Fruit fly (Drosophila melanogaster) whole organism, prepupa: Measurements from ENCODE around the gene tty.

Experiments used
- CG10631 ChIP-seq: fragments of 200-800 bp; sonication (Bioruptor generic); optimal IDR thresholded peaks from 2 replicates; lab custom pipeline; 2016; ENCODE audit warnings: missing biosample characterization, missing genetic modification characterization
- CG10669 ChIP-seq: fragments of 200-800 bp; sonication (Bioruptor generic); optimal IDR thresholded peaks from 3 replicates; lab custom pipeline; 2018; ENCODE audit warnings: missing biosample characterization, mild to moderate bottlenecking, missing genetic modification characterization, moderate library complexity
- CG11294 ChIP-seq: fragments of 200-800 bp; sonication (Bioruptor generic); IDR thresholded peaks from 2 replicates; pipeline ENCODE4 v1.3.6; 2022; ENCODE audit warnings: missing biosample characterization, missing genetic modification characterization
- CG11762 ChIP-seq: fragments of 200-800 bp; sonication (Bioruptor generic); optimal IDR thresholded peaks from 3 replicates; lab custom pipeline; 2016; ENCODE audit warnings: missing biosample characterization, missing genetic modification characterization; ENCODE audit not compliant: insufficient read depth
- CG15336 ChIP-seq: fragments of 200-800 bp; sonication (Bioruptor generic); IDR thresholded peaks from 2 replicates; pipeline ENCODE4 v1.3.6; 2022; ENCODE audit warnings: missing biosample characterization, missing genetic modification characterization
- CG1621 ChIP-seq: fragments of 200-800 bp; sonication (Bioruptor generic); optimal IDR thresholded peaks from 3 replicates; lab custom pipeline; 2018; ENCODE audit warnings: missing biosample characterization, mild to moderate bottlenecking, missing genetic modification characterization
- CG16779 ChIP-seq: fragments of 200-800 bp; sonication (Bioruptor generic); optimal IDR thresholded peaks from 3 replicates; lab custom pipeline; 2017; ENCODE audit warnings: missing biosample characterization, mild to moderate bottlenecking, missing genetic modification characterization
- CG3032 ChIP-seq: fragments of 200-800 bp; optimal IDR thresholded peaks from 2 replicates; lab custom pipeline; 2019; ENCODE audit warnings: missing biosample characterization, mild to moderate bottlenecking, missing genetic modification characterization, moderate library complexity
- CG34406 ChIP-seq: fragments of 200-800 bp; sonication (Bioruptor generic); optimal IDR thresholded peaks from 3 replicates; lab custom pipeline; 2016; ENCODE audit warnings: missing biosample characterization, missing genetic modification characterization
- CG3919 ChIP-seq: fragments of 200-800 bp; sonication (Bioruptor generic); optimal IDR thresholded peaks from 3 replicates; lab custom pipeline; 2016; ENCODE audit warnings: missing biosample characterization, missing genetic modification characterization
- CG4318 ChIP-seq: fragments of 200-800 bp; sonication (Bioruptor generic); optimal IDR thresholded peaks from 3 replicates; lab custom pipeline; 2017; ENCODE audit warnings: missing biosample characterization, mild to moderate bottlenecking, missing genetic modification characterization
- CG6163 ChIP-seq: fragments of 200-800 bp; sonication (Bioruptor generic); IDR thresholded peaks from 3 replicates; pipeline ENCODE4 v1.3.6; 2022; ENCODE audit warnings: missing biosample characterization, missing genetic modification characterization
- CG6808 ChIP-seq: fragments of 200-800 bp; sonication (Bioruptor generic); optimal IDR thresholded peaks from 3 replicates; lab custom pipeline; 2017; ENCODE audit warnings: missing biosample characterization, missing genetic modification characterization, mild to moderate bottlenecking, moderate library complexity, missing genetic modification reagents
- CG6854 ChIP-seq: fragments of 200-800 bp; sonication (Bioruptor generic); optimal IDR thresholded peaks from 2 replicates; lab custom pipeline; 2017; ENCODE audit warnings: missing biosample characterization, mild to moderate bottlenecking, missing genetic modification characterization
- CG8119 ChIP-seq: fragments of 200-800 bp; sonication (Bioruptor generic); IDR thresholded peaks from 3 replicates; pipeline ENCODE4 v1.3.6; 2022; ENCODE audit warnings: missing biosample characterization, missing genetic modification characterization
- CG8319 ChIP-seq: fragments of 200-800 bp; sonication (Bioruptor generic); optimal IDR thresholded peaks from 3 replicates; lab custom pipeline; 2016; ENCODE audit warnings: missing biosample characterization, missing genetic modification characterization
- CG8632 ChIP-seq: fragments of 200-800 bp; sonication (Bioruptor generic); optimal IDR thresholded peaks from 3 replicates; lab custom pipeline; 2016; ENCODE audit warnings: missing biosample characterization, missing genetic modification characterization
- Eip78C ChIP-seq: fragments of 200-800 bp; sonication (Bioruptor generic); peaks from one replicate; lab custom pipeline; 2016; ENCODE audit warnings: missing biosample characterization, missing genetic modification characterization
- Eip93F ChIP-seq: fragments of 200-800 bp; sonication (Bioruptor generic); optimal IDR thresholded peaks from 2 replicates; lab custom pipeline; 2016; ENCODE audit warnings: missing biosample characterization, mild to moderate bottlenecking, missing genetic modification characterization
- Ets21C ChIP-seq: fragments of 200-800 bp; sonication (Bioruptor generic); optimal IDR thresholded peaks from 3 replicates; lab custom pipeline; 2016; ENCODE audit warnings: missing biosample characterization, missing genetic modification characterization
- Ets96B ChIP-seq: fragments of 200-800 bp; optimal IDR thresholded peaks from 2 replicates; lab custom pipeline; 2019; ENCODE audit warnings: missing biosample characterization, mild to moderate bottlenecking, missing genetic modification characterization, moderate library complexity
- Gug ChIP-seq: fragments of 200-800 bp; sonication (Bioruptor generic); IDR thresholded peaks from 2 replicates; pipeline ENCODE4 v1.3.6; 2022; ENCODE audit warnings: missing biosample characterization, missing genetic modification characterization
- Hr39 ChIP-seq: fragments of 200-800 bp; sonication (Bioruptor generic); optimal IDR thresholded peaks from 2 replicates; lab custom pipeline; 2016; ENCODE audit warnings: missing biosample characterization, missing genetic modification characterization
- Hr4 ChIP-seq: fragments of 200-800 bp; sonication (Bioruptor generic); optimal IDR thresholded peaks from 3 replicates; lab custom pipeline; 2016; ENCODE audit warnings: missing biosample characterization, missing genetic modification characterization
- Lpt ChIP-seq: fragments of 200-800 bp; sonication (Bioruptor generic); optimal IDR thresholded peaks from 3 replicates; lab custom pipeline; 2016; ENCODE audit warnings: missing biosample characterization, missing genetic modification characterization
- Met ChIP-seq: fragments of 200-800 bp; sonication (Bioruptor generic); optimal IDR thresholded peaks from 3 replicates; lab custom pipeline; 2016; ENCODE audit warnings: missing biosample characterization, missing genetic modification characterization
- OdsH ChIP-seq: fragments of 200-800 bp; sonication (Bioruptor generic); optimal IDR thresholded peaks from 3 replicates; lab custom pipeline; 2016; ENCODE audit warnings: missing biosample characterization, missing genetic modification characterization
- Smox ChIP-seq: fragments of 200-800 bp; sonication (Bioruptor generic); optimal IDR thresholded peaks from 3 replicates; lab custom pipeline; 2016; ENCODE audit warnings: missing biosample characterization, missing genetic modification characterization
- Sox14 ChIP-seq: fragments of 200-800 bp; sonication (Bioruptor generic); optimal IDR thresholded peaks from 3 replicates; lab custom pipeline; 2016; ENCODE audit warnings: missing biosample characterization, missing genetic modification characterization
- Sox15 ChIP-seq: fragments of 200-800 bp; sonication (Bioruptor generic); optimal IDR thresholded peaks from 3 replicates; lab custom pipeline; 2016; ENCODE audit warnings: missing biosample characterization, missing genetic modification characterization
- cyc ChIP-seq: fragments of 200-800 bp; sonication (Bioruptor generic); optimal IDR thresholded peaks from 3 replicates; lab custom pipeline; 2016; ENCODE audit warnings: missing biosample characterization, missing genetic modification characterization
- dsx ChIP-seq: fragments of 200-800 bp; optimal IDR thresholded peaks from 3 replicates; lab custom pipeline; 2019; ENCODE audit warnings: missing biosample characterization, mild to moderate bottlenecking, missing genetic modification characterization, moderate library complexity; ENCODE audit not compliant: poor library complexity, severe bottlenecking
- esn ChIP-seq: fragments of 200-800 bp; sonication (Bioruptor generic); optimal IDR thresholded peaks from 2 replicates; lab custom pipeline; 2016; ENCODE audit warnings: missing biosample characterization, mild to moderate bottlenecking, missing genetic modification characterization, moderate library complexity
- fd85E ChIP-seq: fragments of 200-800 bp; sonication (Bioruptor generic); optimal IDR thresholded peaks from 3 replicates; lab custom pipeline; 2016; ENCODE audit warnings: missing biosample characterization, missing genetic modification characterization
- net ChIP-seq: fragments of 200-800 bp; sonication (Bioruptor generic); optimal IDR thresholded peaks from 3 replicates; lab custom pipeline; 2016; ENCODE audit warnings: missing biosample characterization, missing genetic modification characterization
- pdm3 ChIP-seq: fragments of 200-800 bp; sonication (Bioruptor generic); optimal IDR thresholded peaks from 3 replicates; lab custom pipeline; 2016; ENCODE audit warnings: missing biosample characterization, missing genetic modification characterization
- salr ChIP-seq, 2 experiments: fragments of 200-800 bp; sonication (Bioruptor generic); optimal IDR thresholded peaks; 3 replicates each; lab custom pipeline; 2016 to 2018; ENCODE audit warnings: missing biosample characterization in 2 of 2, missing genetic modification characterization in 2 of 2, mild to moderate bottlenecking in 1 of 2
- topi ChIP-seq: fragments of 200-800 bp; sonication (Bioruptor generic); optimal IDR thresholded peaks from 3 replicates; lab custom pipeline; 2016; ENCODE audit warnings: missing biosample characterization, missing genetic modification characterization
- vri ChIP-seq: fragments of 200-800 bp; sonication (Bioruptor generic); optimal IDR thresholded peaks from 3 replicates; lab custom pipeline; 2016; ENCODE audit warnings: missing biosample characterization, mild to moderate bottlenecking, missing genetic modification characterization

Gene tty

DNA sequence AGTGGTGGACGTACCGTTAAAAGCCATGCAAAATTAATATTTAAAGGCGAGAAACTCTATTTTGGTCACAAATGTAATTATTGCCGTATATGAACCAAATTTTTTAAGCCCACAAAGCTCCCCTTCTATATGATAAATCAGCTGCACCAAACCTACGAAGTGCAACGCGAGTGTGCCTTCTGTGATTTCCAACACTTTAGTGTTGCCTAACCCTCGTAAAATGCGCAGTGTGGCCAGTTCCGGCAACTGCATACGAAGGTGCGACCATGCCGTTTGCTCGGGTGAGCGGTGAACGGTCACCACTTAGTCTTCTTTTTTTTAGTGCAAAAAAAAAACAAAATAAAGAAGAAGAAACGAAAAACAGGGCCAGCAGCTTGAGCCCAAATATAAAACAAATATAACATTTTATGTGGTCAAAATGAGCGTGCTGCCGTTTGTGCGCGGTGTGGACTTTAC is at the start of gene tty, which contains the start of gene fliI (continued):
- TF ChIP-seq vri = peak; percentile 56
- no peak for TF ChIP-seq Eip93F (GFP tag; lab: Kevin White, UChicago)
- TF ChIP-seq fd85E (GFP tag; lab: Kevin White, UChicago) = peak; percentile 63
- peak; percentile 62 for TF ChIP-seq CG8319
- peak; percentile 95 for TF ChIP-seq CG6163 (GFP tag; lab: Robert Waterston, UW)
- TF ChIP-seq Sox15 (GFP tag; lab: Kevin White, UChicago) = peak; percentile 86
- TF ChIP-seq CG10669 (GFP tag; lab: Kevin White, UChicago) = peak; percentile 84
- TF ChIP-seq CG3919 (GFP tag; lab: Kevin White, UChicago) = peak; percentile 90
- TF ChIP-seq, all 60 proteins: peak for 58

DNA sequence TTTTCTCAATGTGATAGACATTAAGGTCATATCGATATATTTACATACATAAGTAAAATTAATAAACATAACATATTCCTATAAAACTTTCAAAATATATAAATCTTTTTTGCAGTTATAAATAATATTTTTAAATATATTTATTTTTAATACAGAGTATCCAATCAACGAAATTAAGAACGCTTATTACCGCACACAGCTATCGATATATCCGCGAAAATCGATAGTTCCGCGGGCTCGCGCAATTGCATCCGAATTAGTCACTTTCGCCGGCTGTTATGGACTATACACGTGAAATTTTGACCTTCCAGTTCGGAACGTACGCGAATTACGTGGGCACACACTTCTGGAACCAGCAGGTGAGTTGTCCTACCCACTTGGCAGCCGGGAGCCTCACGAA is 49.3 kb upstream of the tty start, which contains the start of gene mst:
TSS of gene mst (plus strand) at position 244 of the 400 bp plus-strand sequence.
- peak; percentile 3 for TF ChIP-seq Eip78C (GFP tag; lab: Kevin White, UChicago)
- no peak for TF ChIP-seq CG34406 (GFP tag; lab: Kevin White, UChicago)
- TF ChIP-seq CG4318 (GFP tag; lab: Kevin White, UChicago) = no peak
- no peak for TF ChIP-seq CG11294
- no peak for TF ChIP-seq CG10631 (GFP tag; lab: Kevin White, UChicago)
- TF ChIP-seq Ets96B (tag; lab: Kevin White, UChicago) = no peak
- TF ChIP-seq Sox14 = no peak
- TF ChIP-seq, all 60 proteins: peak for 1

DNA sequence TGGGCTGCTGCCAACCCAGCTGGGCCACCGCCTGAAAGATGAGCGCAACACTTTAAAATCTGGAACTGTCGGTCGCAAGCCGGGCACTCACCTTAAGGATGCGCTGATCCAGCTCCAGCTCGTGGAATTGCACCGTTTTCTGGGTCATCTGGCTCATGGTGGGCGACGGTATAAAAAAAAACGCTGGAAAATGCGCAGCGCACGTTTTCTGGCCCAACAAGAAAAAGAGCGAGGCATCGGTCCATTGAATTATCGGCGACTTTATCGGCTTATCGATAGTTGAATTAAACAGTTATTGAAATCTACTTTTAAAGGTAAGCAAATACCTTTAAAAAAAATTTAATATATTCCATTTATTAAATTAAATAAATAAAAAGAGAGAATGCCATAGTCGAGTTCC is 48.2 kb upstream of the tty start, which contains the start of gene Ddx56:
TSS of gene Ddx56 (minus strand) at position 252 of the 400 bp plus-strand sequence.
- TF ChIP-seq CG8119 (GFP tag; lab: Robert Waterston, UW) (0 out of 3 replicates have a peak, but pooled peaks have one; percentile 13), Hr39 (GFP tag; lab: Kevin White, UChicago) (no peak), Eip78C (GFP tag; lab: Kevin White, UChicago) (no peak), CG1621 (tag; lab: Kevin White, UChicago) (no peak)

DNA sequence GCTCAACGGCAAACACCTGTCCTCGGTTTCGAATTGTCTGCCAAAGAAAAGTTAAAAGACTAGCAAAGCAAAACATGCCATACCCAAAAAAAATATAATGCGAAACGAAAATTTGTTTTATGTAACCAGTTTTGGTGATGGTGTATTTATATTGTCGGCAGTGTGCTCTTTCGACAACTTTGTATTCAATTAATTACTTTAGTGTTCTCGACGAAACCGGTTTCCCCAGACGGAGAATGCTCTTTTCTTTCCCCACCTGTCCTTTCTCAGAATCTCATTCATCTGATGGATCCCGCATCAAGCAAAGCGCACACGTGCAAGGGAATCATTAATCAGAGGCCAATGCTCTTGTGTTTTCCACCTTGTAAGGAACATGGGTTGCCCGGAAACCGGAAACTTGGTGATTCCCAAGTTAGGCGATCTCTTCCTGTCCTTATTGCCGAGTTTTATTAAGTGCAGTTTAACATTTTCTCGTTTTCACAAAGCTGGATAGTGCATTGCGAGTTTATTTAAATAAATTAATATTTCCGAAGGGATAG is 38.9 kb upstream of the tty start:
- TF ChIP-seq pdm3 (GFP tag; lab: Kevin White, UChicago) (no peak), salr (GFP tag; optimal IDR thresholded peaks at IDR 0.05; lab: Kevin White, UChicago) (no peak), CG6854 (GFP tag; lab: Kevin White, UChicago) (peak; percentile 32), Eip78C (GFP tag; lab: Kevin White, UChicago) (peak; percentile 19), esn (GFP tag; lab: Kevin White, UChicago) (no peak), topi (no peak), fd85E (GFP tag; lab: Kevin White, UChicago) (no peak), dsx (GFP tag; lab: Kevin White, UChicago) (peak; percentile 98), Met (GFP tag; lab: Kevin White, UChicago) (peak; percentile 60), CG15336 (GFP tag; lab: Robert Waterston, UW) (no peak)

DNA sequence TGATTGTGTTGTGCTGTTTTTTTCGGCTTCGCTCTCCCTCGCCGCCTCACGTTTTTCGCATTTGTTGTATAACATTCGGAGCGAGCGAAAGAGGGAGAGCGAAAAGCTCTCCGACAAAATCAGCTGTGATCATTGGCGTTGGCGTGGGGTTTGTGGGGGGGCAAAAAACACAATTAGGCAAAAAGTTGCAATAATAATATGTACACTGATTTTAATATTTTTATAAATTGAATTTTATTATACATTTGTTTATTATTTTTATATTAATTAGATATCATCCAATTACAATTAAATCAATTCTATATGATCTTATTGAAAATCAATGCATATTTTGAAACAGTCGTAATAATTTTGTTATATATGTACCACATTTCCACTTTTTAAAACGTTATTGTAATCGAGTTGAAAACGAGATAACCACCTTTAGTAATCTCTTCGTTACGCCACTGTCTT is 36.1 kb upstream of the tty start:
- TF ChIP-seq CG11762 (GFP tag; lab: Kevin White, UChicago) = peak; percentile 16
- TF ChIP-seq CG8632 (GFP tag; lab: Kevin White, UChicago) = peak; percentile 74
- no peak for TF ChIP-seq Gug (GFP tag; lab: Robert Waterston, UW)
- TF ChIP-seq Eip93F (GFP tag; lab: Kevin White, UChicago) = peak; percentile 1
- peak; percentile 35 for TF ChIP-seq dsx (GFP tag; lab: Kevin White, UChicago)
- peak; percentile 36 for TF ChIP-seq CG8319
- peak; percentile 48; the same call in 2 of the 3 replicates for TF ChIP-seq CG6163 (GFP tag; lab: Robert Waterston, UW)
- TF ChIP-seq Hr4 (GFP tag; lab: Kevin White, UChicago) = peak; percentile 30
- TF ChIP-seq CG3919 (GFP tag; lab: Kevin White, UChicago) = peak; percentile 66
- peak; percentile 63 for TF ChIP-seq net (GFP tag; lab: Kevin White, UChicago)
- TF ChIP-seq CG15336 (GFP tag; lab: Robert Waterston, UW) = peak; percentile 76
- TF ChIP-seq CG6808 (GFP tag; lab: Kevin White, UChicago) = peak; percentile 28
- peak; percentile 28 for TF ChIP-seq pdm3 (GFP tag; lab: Kevin White, UChicago)
- peak; percentile 78 for TF ChIP-seq vri
- peak; percentile 37 for TF ChIP-seq CG6854 (GFP tag; lab: Kevin White, UChicago)
- TF ChIP-seq CG4318 (GFP tag; lab: Kevin White, UChicago) = peak; percentile 60
- TF ChIP-seq CG34406 (GFP tag; lab: Kevin White, UChicago) = peak; percentile 63
- TF ChIP-seq CG3032 (tag; lab: Kevin White, UChicago) = peak; percentile 61
- peak; percentile 9 for TF ChIP-seq Smox
- peak; percentile 50 for TF ChIP-seq CG10669 (GFP tag; lab: Kevin White, UChicago)
- TF ChIP-seq esn (GFP tag; lab: Kevin White, UChicago) = peak; percentile 54
- TF ChIP-seq cyc (GFP tag; lab: Kevin White, UChicago) = peak; percentile 11
- peak; percentile 60 for TF ChIP-seq OdsH
- TF ChIP-seq Eip78C (GFP tag; lab: Kevin White, UChicago) = peak; percentile 80
- TF ChIP-seq topi = peak; percentile 17
- peak; percentile 15 for TF ChIP-seq CG16779 (tag; lab: Kevin White, UChicago)
- peak; percentile 65 for TF ChIP-seq Lpt (GFP tag; lab: Kevin White, UChicago)
- TF ChIP-seq Ets21C (GFP tag; lab: Kevin White, UChicago) = no peak
- peak; percentile 41 for TF ChIP-seq Met (GFP tag; lab: Kevin White, UChicago)
- peak in 1 of 2 experiments; percentile 39 for TF ChIP-seq salr (GFP tag; optimal IDR thresholded peaks at IDR 0.05; lab: Kevin White, UChicago)
